Worm (Caenorhabditis elegans): Measurements from ENCODE around the gene C53A3.4.

Gene C53A3.4

DNA sequence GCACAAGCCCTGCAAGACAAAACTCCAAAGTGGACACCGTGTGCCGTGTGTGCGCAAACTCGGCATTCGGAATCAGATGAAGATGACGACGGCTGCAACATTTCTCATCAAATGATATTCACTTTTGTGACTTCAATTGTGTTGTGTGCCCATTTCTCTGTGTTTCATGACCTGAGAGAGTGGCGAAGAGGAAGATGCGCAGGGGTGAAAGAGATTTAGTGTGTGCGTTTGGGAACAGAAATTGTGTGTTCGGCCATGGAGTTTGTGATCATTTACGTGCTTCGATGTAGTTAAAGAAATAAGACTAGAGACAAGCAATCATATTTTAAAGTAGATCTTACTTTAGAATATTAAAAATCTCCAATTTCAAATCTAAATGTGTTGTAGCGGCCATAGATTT, 30.0 kb upstream of the C53A3.4 start:
- peak; percentile 20 for TF ChIP-seq sma-9 (GFP tag; optimal IDR thresholded peaks at IDR 0.05)
- no peak for TF ChIP-seq sma-9 (tag; optimal IDR thresholded peaks at IDR 0.05)
- TF ChIP-seq lin-13 (GFP tag; optimal IDR thresholded peaks at IDR 0.05), result no peak
- TF ChIP-seq lsy-2 (tag; optimal IDR thresholded peaks at IDR 0.05), result peak in 1 of 2 experiments; percentile 10
- peak; percentile 18 for TF ChIP-seq fos-1 (tag; optimal IDR thresholded peaks at IDR 0.05)
- TF ChIP-seq lin-11 (tag; optimal IDR thresholded peaks at IDR 0.05), result no peak

ce11 chrV:5785372-5785771, 26.7 kb upstream of the C53A3.4 start, which contains the start of gene F44E7.7:
F44E7.7 (minus strand) TSS chrV:5785472.
- no peak for TF ChIP-seq dmd-4 (tag; optimal IDR thresholded peaks at IDR 0.05)
- TF ChIP-seq egl-27 (tag; optimal IDR thresholded peaks at IDR 0.05), result no peak
- TF ChIP-seq F13H6.1 (tag; optimal IDR thresholded peaks at IDR 0.05), result no peak
- no peak for TF ChIP-seq crh-2 (tag; optimal IDR thresholded peaks at IDR 0.05)
- TF ChIP-seq R02D3.7 (tag; optimal IDR thresholded peaks at IDR 0.05), result no peak
- no peak for TF ChIP-seq unc-62 (GFP tag; optimal IDR thresholded peaks at IDR 0.05)
- TF ChIP-seq sma-9 (GFP tag; optimal IDR thresholded peaks at IDR 0.05), result no peak
- no peak for TF ChIP-seq sma-9 (tag; optimal IDR thresholded peaks at IDR 0.05)
- no peak for TF ChIP-seq nhr-12 (tag; optimal IDR thresholded peaks at IDR 0.05)
- TF ChIP-seq elt-3 (tag; optimal IDR thresholded peaks at IDR 0.05), result no peak
- no peak for TF ChIP-seq nhr-6 (tag; optimal IDR thresholded peaks at IDR 0.05)
- no peak for TF ChIP-seq lin-39 (tag; optimal IDR thresholded peaks at IDR 0.05)
- no peak for TF ChIP-seq nhr-77 (tag; optimal IDR thresholded peaks at IDR 0.05)
- no peak for TF ChIP-seq ZK546.5 (tag; optimal IDR thresholded peaks at IDR 0.05)
- TF ChIP-seq sma-3 (GFP tag; optimal IDR thresholded peaks at IDR 0.05), result no peak
- no peak for TF ChIP-seq unc-55 (GFP tag; optimal IDR thresholded peaks at IDR 0.05)

- TF ChIP-seq ztf-1 (GFP tag; conservative IDR thresholded peaks at IDR 0.05) (no peak), mbf-1 (tag; optimal IDR thresholded peaks at IDR 0.05) (no peak), sma-9 (GFP tag; optimal IDR thresholded peaks at IDR 0.05) (no peak), sma-9 (tag; optimal IDR thresholded peaks at IDR 0.05) (no peak), mab-5 (tag; optimal IDR thresholded peaks at IDR 0.05) (no peak), lsy-2 (tag; optimal IDR thresholded peaks at IDR 0.05) (no peak), elt-1 (tag; optimal IDR thresholded peaks at IDR 0.05) (no peak), nhr-77 (tag; optimal IDR thresholded peaks at IDR 0.05) (no peak), F13H6.1 (tag; optimal IDR thresholded peaks at IDR 0.05) (no peak), ceh-16 (tag; optimal IDR thresholded peaks at IDR 0.05) (no peak), ztf-11 (tag; optimal IDR thresholded peaks at IDR 0.05) (no peak), alr-1 (tag; optimal IDR thresholded peaks at IDR 0.05) (no peak), nhr-129 (tag; optimal IDR thresholded peaks at IDR 0.05) (no peak), unc-39 (tag; optimal IDR thresholded peaks at IDR 0.05) (no peak), nhr-21 (tag; optimal IDR thresholded peaks at IDR 0.05) (no peak), ztf-4 (tag; optimal IDR thresholded peaks at IDR 0.05) (no peak)
Observed at ce11 chrV:5782687-5783086, 24.0 kb upstream of the C53A3.4 start, which contains the start of gene fbxa-183. fbxa-183 (minus strand) TSS chrV:5782787.

- TF ChIP-seq nhr-25 (tag; optimal IDR thresholded peaks at IDR 0.05) (peak; percentile 78), blmp-1 (tag; optimal IDR thresholded peaks at IDR 0.05; ENCODE audit: insufficient read depth) (peak; percentile 37), crh-2 (tag; optimal IDR thresholded peaks at IDR 0.05) (peak; percentile 81), ZK546.5 (tag; optimal IDR thresholded peaks at IDR 0.05) (no peak), fos-1 (tag; optimal IDR thresholded peaks at IDR 0.05) (peak; percentile 91), lin-13 (GFP tag; optimal IDR thresholded peaks at IDR 0.05) (peak; percentile 70), nhr-12 (tag; optimal IDR thresholded peaks at IDR 0.05) (no peak), R02D3.7 (tag; optimal IDR thresholded peaks at IDR 0.05) (no peak), Y55F3AM.14 (GFP tag; optimal IDR thresholded peaks at IDR 0.05) (peak; percentile 43), nhr-21 (tag; optimal IDR thresholded peaks at IDR 0.05) (peak; percentile 57), nhr-129 (tag; optimal IDR thresholded peaks at IDR 0.05) (peak; percentile 100), F13H6.1 (tag; optimal IDR thresholded peaks at IDR 0.05) (peak; percentile 39), lin-39 (tag; optimal IDR thresholded peaks at IDR 0.05) (no peak), unc-55 (GFP tag; optimal IDR thresholded peaks at IDR 0.05) (peak; percentile 62), ceh-16 (tag; optimal IDR thresholded peaks at IDR 0.05) (no peak), skn-1 (tag; optimal IDR thresholded peaks at IDR 0.05) (no peak), sma-9 (GFP tag; optimal IDR thresholded peaks at IDR 0.05) (peak; percentile 72), sma-9 (tag; optimal IDR thresholded peaks at IDR 0.05) (no peak), sma-3 (GFP tag; optimal IDR thresholded peaks at IDR 0.05) (peak; percentile 60), C34F6.9 (tag; optimal IDR thresholded peaks at IDR 0.05) (peak; percentile 74), snpc-4 (tag; optimal IDR thresholded peaks at IDR 0.05) (peak; percentile 40), lsy-2 (tag; optimal IDR thresholded peaks at IDR 0.05) (peak; percentile 5 to 69), mdl-1 (tag; optimal IDR thresholded peaks at IDR 0.05) (peak; percentile 61 to 76), gmeb-1 (tag; optimal IDR thresholded peaks at IDR 0.05) (peak; percentile 65), mbf-1 (tag; optimal IDR thresholded peaks at IDR 0.05) (no peak)
Observed at ce11 chrV:5780713-5781360, 22.2 kb upstream of the C53A3.4 start, which contains the start of gene F44E7.5. F44E7.5 (minus strand) TSS chrV:5780922.

All from whole organism, L2 larva.